In the genomic region with DNA sequence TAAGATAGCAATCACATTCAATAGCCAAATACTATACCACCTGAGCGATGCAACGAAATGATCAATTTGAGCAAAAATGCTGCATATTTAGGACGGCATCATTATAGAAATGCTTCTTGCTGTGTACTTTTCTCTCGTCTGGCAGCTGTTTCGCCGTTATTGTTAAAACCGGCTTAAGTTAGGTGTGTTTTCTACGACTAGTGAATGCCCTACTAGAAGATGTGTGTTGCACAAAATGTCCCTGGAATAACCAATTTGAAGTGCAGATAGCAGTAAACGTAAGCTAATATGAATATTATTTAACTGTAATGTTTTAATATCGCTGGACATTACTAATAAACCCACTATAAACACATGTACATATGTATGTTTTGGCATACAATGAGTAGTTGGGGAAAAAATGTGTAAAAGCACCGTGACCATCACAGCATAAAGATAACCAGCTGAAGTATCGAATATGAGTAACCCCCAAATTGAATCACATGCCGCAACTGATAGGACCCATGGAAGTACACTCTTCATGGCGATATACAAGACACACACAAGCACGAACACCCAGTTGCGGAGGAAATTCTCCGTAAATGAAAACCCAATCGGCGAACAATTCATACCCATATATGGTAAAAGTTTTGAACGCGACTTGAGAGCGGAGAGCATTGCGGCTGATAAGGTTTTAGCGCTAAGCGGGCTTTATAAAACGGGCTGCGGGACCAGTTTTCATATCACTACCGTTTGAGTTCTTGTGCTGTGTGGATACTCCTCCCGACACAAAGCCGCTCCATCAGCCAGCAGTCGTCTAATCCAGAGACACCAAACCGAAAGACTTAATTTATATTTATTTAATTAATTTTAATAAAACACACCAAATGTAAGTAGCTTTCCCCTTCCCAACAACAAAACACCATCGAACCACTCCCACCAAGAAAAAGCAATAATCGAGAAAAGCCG, we compare ENCODE assay signal across 1 fruit fly cellular context.
TF ChIP-seq lines count a peak whose summit lies in the region.

Gene Act5C, plus strand, starts transcription at position 716 of the 948 bp plus-strand sequence.

TF ChIP-seq in whole organism, embryonic, 481 proteins besides CTCF, POLR2A, EP300 and RAD21 (continued from another document and continues in another):
- TF ChIP-seq Bgb (GFP tag; IDR thresholded peaks at IDR 0.05; lab: Robert Waterston, UW; ENCODE audit: partially characterized antibody), result no peak; the same call in 1 of the 2 replicates
- peak; percentile 93 for TF ChIP-seq CG9609 (GFP tag; optimal IDR thresholded peaks at IDR 0.05; lab: Kevin White, UChicago)
- peak; percentile 79 for TF ChIP-seq Neu2 (GFP tag; optimal IDR thresholded peaks at IDR 0.05; lab: Kevin White, UChicago; ENCODE audit: borderline replicate concordance)
- peak; percentile 98 for TF ChIP-seq ewg (GFP tag; optimal IDR thresholded peaks at IDR 0.05; lab: Kevin White, UChicago)
- peak; percentile 85 for TF ChIP-seq fu2 (GFP tag; optimal IDR thresholded peaks at IDR 0.05; lab: Kevin White, UChicago)
- TF ChIP-seq D (optimal IDR thresholded peaks at IDR 0.05; lab: Kevin White, UChicago), result no peak
- peak; percentile 94 for TF ChIP-seq D (GFP tag; optimal IDR thresholded peaks at IDR 0.05; lab: Kevin White, UChicago)
- peak; percentile 90 for TF ChIP-seq HLH54F (GFP tag; optimal IDR thresholded peaks at IDR 0.05; lab: Kevin White, UChicago)
- peak; percentile 77 for TF ChIP-seq CG5180 (GFP tag; optimal IDR thresholded peaks at IDR 0.05; lab: Kevin White, UChicago)
- peak; percentile 82 for TF ChIP-seq CG43689 (GFP tag; IDR thresholded peaks at IDR 0.05; lab: Robert Waterston, UW)
- peak in 1 of 2 experiments; percentile 71 for TF ChIP-seq Hr78 (GFP tag; optimal IDR thresholded peaks at IDR 0.05; lab: Kevin White, UChicago)
- peak; percentile 93 for TF ChIP-seq onecut (GFP tag; IDR thresholded peaks at IDR 0.05; lab: Robert Waterston, UW)
- peak; percentile 9 for TF ChIP-seq ash1 (GFP tag; optimal IDR thresholded peaks at IDR 0.05; lab: Kevin White, UChicago)
- TF ChIP-seq CG13123 (GFP tag; optimal IDR thresholded peaks at IDR 0.05; lab: Kevin White, UChicago), result peak; percentile 87
- peak; percentile 82 for TF ChIP-seq CG12104 (GFP tag; optimal IDR thresholded peaks at IDR 0.05; lab: Kevin White, UChicago)
- peak; percentile 94 for TF ChIP-seq az2 (GFP tag; optimal IDR thresholded peaks at IDR 0.05; lab: Kevin White, UChicago)
- TF ChIP-seq CG17385 (GFP tag; optimal IDR thresholded peaks at IDR 0.05; lab: Kevin White, UChicago), result peak; percentile 90
- TF ChIP-seq tgo (GFP tag; IDR thresholded peaks at IDR 0.05; lab: Robert Waterston, UW), result peak; percentile 89
- TF ChIP-seq org-1 (GFP tag; optimal IDR thresholded peaks at IDR 0.05; lab: Kevin White, UChicago), result peak; percentile 93
- TF ChIP-seq TFAM (GFP tag; optimal IDR thresholded peaks at IDR 0.05; lab: Kevin White, UChicago), result peak; percentile 75
- peak; percentile 86 for TF ChIP-seq Bteb2 (GFP tag; optimal IDR thresholded peaks at IDR 0.05; lab: Kevin White, UChicago)
- TF ChIP-seq Ada2b (GFP tag; IDR thresholded peaks at IDR 0.05; lab: Robert Waterston, UW), result peak; percentile 94
- TF ChIP-seq Nf-YC (tag; optimal IDR thresholded peaks at IDR 0.05; lab: Kevin White, UChicago), result peak; percentile 69
- TF ChIP-seq CG30020 (tag; optimal IDR thresholded peaks at IDR 0.05; lab: Kevin White, UChicago), result peak; percentile 62
- TF ChIP-seq CG3838 (GFP tag; optimal IDR thresholded peaks at IDR 0.05; lab: Kevin White, UChicago), result peak; percentile 85
- TF ChIP-seq CG11723 (GFP tag; optimal IDR thresholded peaks at IDR 0.05; lab: Kevin White, UChicago), result peak; percentile 85
- peak; percentile 79 for TF ChIP-seq CG4282 (GFP tag; optimal IDR thresholded peaks at IDR 0.05; lab: Kevin White, UChicago)
- peak; percentile 85 for TF ChIP-seq Asciz (GFP tag; optimal IDR thresholded peaks at IDR 0.05; lab: Kevin White, UChicago)
- peak; percentile 67 for TF ChIP-seq Hmx (GFP tag; optimal IDR thresholded peaks at IDR 0.05; lab: Kevin White, UChicago)
- TF ChIP-seq CG2129 (GFP tag; IDR thresholded peaks at IDR 0.05; lab: Robert Waterston, UW; ENCODE audit: partially characterized antibody), result no peak
- peak; percentile 79 for TF ChIP-seq CG13894 (tag; optimal IDR thresholded peaks at IDR 0.05; lab: Kevin White, UChicago)
- peak; percentile 90 for TF ChIP-seq Dad (GFP tag; optimal IDR thresholded peaks at IDR 0.05; lab: Kevin White, UChicago)
- peak; percentile 70 for TF ChIP-seq CG15479 (GFP tag; optimal IDR thresholded peaks at IDR 0.05; lab: Kevin White, UChicago)
- peak; percentile 68; the same call in 2 of the 4 replicates for TF ChIP-seq chinmo (GFP tag; IDR thresholded peaks at IDR 0.05; lab: Robert Waterston, UW; ENCODE audit: partially characterized antibody)
- no peak for TF ChIP-seq tna (GFP tag; IDR thresholded peaks at IDR 0.05; lab: Robert Waterston, UW; ENCODE audit: partially characterized antibody)
- no peak for TF ChIP-seq Dll (GFP tag; IDR thresholded peaks at IDR 0.05; lab: Robert Waterston, UW; ENCODE audit: partially characterized antibody)
- TF ChIP-seq chn (GFP tag; optimal IDR thresholded peaks at IDR 0.05; lab: Kevin White, UChicago), result peak; percentile 96
- peak; percentile 83 for TF ChIP-seq odd (GFP tag; optimal IDR thresholded peaks at IDR 0.05; lab: Kevin White, UChicago)
- TF ChIP-seq Blimp-1 (GFP tag; optimal IDR thresholded peaks at IDR 0.05; lab: Kevin White, UChicago), result peak; percentile 89
- TF ChIP-seq CG14860 (GFP tag; IDR thresholded peaks at IDR 0.05; lab: Robert Waterston, UW; ENCODE audit: partially characterized antibody), result no peak
- peak; percentile 83 for TF ChIP-seq CG6683 (GFP tag; optimal IDR thresholded peaks at IDR 0.05; lab: Kevin White, UChicago)
- TF ChIP-seq Gsc (GFP tag; IDR thresholded peaks at IDR 0.05; lab: Robert Waterston, UW), result peak; percentile 83
- TF ChIP-seq pita (GFP tag; optimal IDR thresholded peaks at IDR 0.05; lab: Kevin White, UChicago), result no peak
- peak; percentile 95 for TF ChIP-seq CG2120 (GFP tag; optimal IDR thresholded peaks at IDR 0.05; lab: Kevin White, UChicago)
- peak; percentile 94 for TF ChIP-seq CG12219 (GFP tag; optimal IDR thresholded peaks at IDR 0.05; lab: Kevin White, UChicago)
- TF ChIP-seq Vsx1 (GFP tag; optimal IDR thresholded peaks at IDR 0.05; lab: Kevin White, UChicago), result peak; percentile 81
- peak; percentile 94 for TF ChIP-seq CG30403 (GFP tag; optimal IDR thresholded peaks at IDR 0.05; lab: Kevin White, UChicago)
- TF ChIP-seq CG18619 (GFP tag; optimal IDR thresholded peaks at IDR 0.05; lab: Kevin White, UChicago), result peak; percentile 90
- TF ChIP-seq CG3065 (GFP tag; optimal IDR thresholded peaks at IDR 0.05; lab: Kevin White, UChicago), result peak; percentile 85
- TF ChIP-seq jigr1 (GFP tag; IDR thresholded peaks at IDR 0.05; lab: Robert Waterston, UW), result peak; percentile 79
- TF ChIP-seq CG8924 (tag; optimal IDR thresholded peaks at IDR 0.05; lab: Kevin White, UChicago), result peak; percentile 94
- TF ChIP-seq CG32772 (GFP tag; IDR thresholded peaks at IDR 0.05; lab: Robert Waterston, UW), result peak; percentile 90
- TF ChIP-seq Aef1 (GFP tag; IDR thresholded peaks at IDR 0.05; lab: Robert Waterston, UW), result peak; percentile 85
- TF ChIP-seq Sry-β (GFP tag; optimal IDR thresholded peaks at IDR 0.05; lab: Kevin White, UChicago), result peak; percentile 52
- peak; percentile 94 for TF ChIP-seq bcd (GFP tag; optimal IDR thresholded peaks at IDR 0.05; lab: Kevin White, UChicago)
- TF ChIP-seq sens-2 (GFP tag; IDR thresholded peaks at IDR 0.05; lab: Robert Waterston, UW), result peak; percentile 87
- 0 out of 2 replicates have a peak, but pooled peaks have one; percentile 73 for TF ChIP-seq CG16779 (GFP tag; IDR thresholded peaks at IDR 0.05; lab: Robert Waterston, UW)
- no peak for TF ChIP-seq Tbp (GFP tag; optimal IDR thresholded peaks at IDR 0.05; lab: Kevin White, UChicago)
- peak; percentile 92 for TF ChIP-seq shn (GFP tag; optimal IDR thresholded peaks at IDR 0.05; lab: Kevin White, UChicago)
- peak; percentile 88 for TF ChIP-seq da (GFP tag; optimal IDR thresholded peaks at IDR 0.05; lab: Kevin White, UChicago)
- peak; percentile 88 for TF ChIP-seq Sox100B (GFP tag; optimal IDR thresholded peaks at IDR 0.05; lab: Kevin White, UChicago)
- peak; percentile 96 for TF ChIP-seq CG3726 (GFP tag; IDR thresholded peaks at IDR 0.05; lab: Robert Waterston, UW)
- TF ChIP-seq CG6654 (GFP tag; optimal IDR thresholded peaks at IDR 0.05; lab: Kevin White, UChicago), result peak; percentile 77
- TF ChIP-seq CG17802 (tag; optimal IDR thresholded peaks at IDR 0.05; lab: Kevin White, UChicago), result peak; percentile 88
- peak; percentile 89 for TF ChIP-seq Bdp1 (GFP tag; optimal IDR thresholded peaks at IDR 0.05; lab: Kevin White, UChicago)
- peak; percentile 78 for TF ChIP-seq CG11696 (GFP tag; IDR thresholded peaks at IDR 0.05; lab: Robert Waterston, UW)
- peak; percentile 76 for TF ChIP-seq kah (GFP tag; optimal IDR thresholded peaks at IDR 0.05; lab: Kevin White, UChicago)
- TF ChIP-seq zf30C (GFP tag; optimal IDR thresholded peaks at IDR 0.05; lab: Kevin White, UChicago), result peak; percentile 100
- TF ChIP-seq salm (tag; optimal IDR thresholded peaks at IDR 0.05; lab: Kevin White, UChicago), result peak; percentile 93
- TF ChIP-seq dan (GFP tag; IDR thresholded peaks at IDR 0.05; lab: Robert Waterston, UW), result peak; percentile 83
- peak; percentile 83 for TF ChIP-seq CG1024 (GFP tag; IDR thresholded peaks at IDR 0.05; lab: Robert Waterston, UW)
- peak; percentile 84 for TF ChIP-seq CG31224 (GFP tag; IDR thresholded peaks at IDR 0.05; lab: Robert Waterston, UW)
- no peak for TF ChIP-seq CG16813 (GFP tag; IDR thresholded peaks at IDR 0.05; lab: Robert Waterston, UW; ENCODE audit: partially characterized antibody)
- TF ChIP-seq C15 (GFP tag; IDR thresholded peaks at IDR 0.05; lab: Robert Waterston, UW), result peak; percentile 89
- peak; percentile 43 for TF ChIP-seq Hey (tag; optimal IDR thresholded peaks at IDR 0.05; lab: Kevin White, UChicago)
- peak; percentile 92 to 97 for TF ChIP-seq dpn (GFP tag; optimal IDR thresholded peaks at IDR 0.05; lab: Kevin White, UChicago)
- TF ChIP-seq vnd (GFP tag; IDR thresholded peaks at IDR 0.05; lab: Robert Waterston, UW; ENCODE audit: partially characterized antibody), result no peak
- TF ChIP-seq CG7963 (GFP tag; IDR thresholded peaks at IDR 0.05; lab: Robert Waterston, UW; ENCODE audit: partially characterized antibody), result no peak
- no peak for TF ChIP-seq CG17912 (GFP tag; optimal IDR thresholded peaks at IDR 0.05; lab: Kevin White, UChicago)
- TF ChIP-seq CG10565 (GFP tag; optimal IDR thresholded peaks at IDR 0.05; lab: Kevin White, UChicago), result peak; percentile 90
- peak; percentile 93 for TF ChIP-seq gro (GFP tag; optimal IDR thresholded peaks at IDR 0.05; lab: Kevin White, UChicago)
- peak; percentile 57 for TF ChIP-seq MESR4 (GFP tag; optimal IDR thresholded peaks at IDR 0.05; lab: Kevin White, UChicago)
- TF ChIP-seq crol (GFP tag; IDR thresholded peaks at IDR 0.05; lab: Robert Waterston, UW), result peak; percentile 68
- TF ChIP-seq CG6272 (GFP tag; IDR thresholded peaks at IDR 0.05; lab: Robert Waterston, UW), result peak; percentile 88
- peak; percentile 69 for TF ChIP-seq Lim3 (GFP tag; IDR thresholded peaks at IDR 0.05; lab: Robert Waterston, UW)
- TF ChIP-seq abd-A (tag; optimal IDR thresholded peaks at IDR 0.05; lab: Kevin White, UChicago), result peak; percentile 41
- TF ChIP-seq hbn (GFP tag; IDR thresholded peaks at IDR 0.05; lab: Robert Waterston, UW; ENCODE audit: partially characterized antibody), result no peak
- peak; percentile 96 for TF ChIP-seq CG7839 (tag; optimal IDR thresholded peaks at IDR 0.05; lab: Kevin White, UChicago)
- peak; percentile 94 for TF ChIP-seq CG10959 (GFP tag; IDR thresholded peaks at IDR 0.05; lab: Robert Waterston, UW)
- peak; percentile 86 for TF ChIP-seq CG15601 (tag; optimal IDR thresholded peaks at IDR 0.05; lab: Kevin White, UChicago)
- TF ChIP-seq Usf (GFP tag; optimal IDR thresholded peaks at IDR 0.05; lab: Kevin White, UChicago), result peak; percentile 86
- TF ChIP-seq amos (GFP tag; IDR thresholded peaks at IDR 0.05; lab: Robert Waterston, UW; ENCODE audit: partially characterized antibody), result 0 out of 2 replicates have a peak, but pooled peaks have one; percentile 5
- no peak for TF ChIP-seq Doc2 (GFP tag; IDR thresholded peaks at IDR 0.05; lab: Robert Waterston, UW)
- TF ChIP-seq Deaf1 (tag; optimal IDR thresholded peaks at IDR 0.05; lab: Kevin White, UChicago), result peak; percentile 64
- peak; percentile 11 for TF ChIP-seq ftz-f1 (GFP tag; optimal IDR thresholded peaks at IDR 0.05; lab: Kevin White, UChicago)
- peak; percentile 81 for TF ChIP-seq danr (GFP tag; IDR thresholded peaks at IDR 0.05; lab: Robert Waterston, UW)
- no peak for TF ChIP-seq CkIIα-i1 (GFP tag; IDR thresholded peaks at IDR 0.05; lab: Robert Waterston, UW)
- TF ChIP-seq knrl (GFP tag; IDR thresholded peaks at IDR 0.05; lab: Robert Waterston, UW; ENCODE audit: partially characterized antibody), result no peak
- TF ChIP-seq CrebB (tag; optimal IDR thresholded peaks at IDR 0.05; lab: Kevin White, UChicago), result peak; percentile 91
- peak; percentile 95 for TF ChIP-seq pnt (GFP tag; optimal IDR thresholded peaks at IDR 0.05; lab: Kevin White, UChicago)
- TF ChIP-seq Med (GFP tag; lab: Kevin White, UChicago), result peak; percentile 99
- TF ChIP-seq MTF-1 (GFP tag; optimal IDR thresholded peaks at IDR 0.05; lab: Kevin White, UChicago; ENCODE audit: borderline replicate concordance), result peak; percentile 89
- TF ChIP-seq fru (optimal IDR thresholded peaks at IDR 0.05; lab: Kevin White, UChicago), result no peak
- TF ChIP-seq Spps (tag; optimal IDR thresholded peaks at IDR 0.05; lab: Kevin White, UChicago), result peak; percentile 88
- TF ChIP-seq peb (GFP tag; IDR thresholded peaks at IDR 0.05; lab: Robert Waterston, UW), result peak; percentile 83
- TF ChIP-seq tx (GFP tag; optimal IDR thresholded peaks at IDR 0.05; lab: Kevin White, UChicago), result peak; percentile 92
- TF ChIP-seq CG11093 (GFP tag; IDR thresholded peaks at IDR 0.05; lab: Robert Waterston, UW), result peak; percentile 89; the same call in 2 of the 3 replicates
- TF ChIP-seq CG10321 (GFP tag; IDR thresholded peaks at IDR 0.05; lab: Robert Waterston, UW), result peak; percentile 67; the same call in 1 of the 2 replicates
- no peak for TF ChIP-seq bigmax (GFP tag; optimal IDR thresholded peaks at IDR 0.05; lab: Kevin White, UChicago)
- peak; percentile 89 for TF ChIP-seq dm (GFP tag; optimal IDR thresholded peaks at IDR 0.05; lab: Kevin White, UChicago)
- peak; percentile 91 for TF ChIP-seq maf-S (GFP tag; optimal IDR thresholded peaks at IDR 0.05; lab: Kevin White, UChicago)
- TF ChIP-seq CG18476 (GFP tag; optimal IDR thresholded peaks at IDR 0.05; lab: Kevin White, UChicago), result peak; percentile 92
- TF ChIP-seq CG7357 (GFP tag; IDR thresholded peaks at IDR 0.05; lab: Robert Waterston, UW), result peak; percentile 83
- peak; percentile 92 for TF ChIP-seq CG10654 (GFP tag; optimal IDR thresholded peaks at IDR 0.05; lab: Kevin White, UChicago)
- peak; percentile 94 for TF ChIP-seq Sox102F (GFP tag; optimal IDR thresholded peaks at IDR 0.05; lab: Kevin White, UChicago)
- peak; percentile 83 for TF ChIP-seq Ets97D (GFP tag; optimal IDR thresholded peaks at IDR 0.05; lab: Kevin White, UChicago)
